Worm (Caenorhabditis elegans) whole organism, L4 larva: ENCODE measurements around the gene mig-39.

Experiments
- F44E2.7 ChIP-seq: fragments of 200-800 bp; sonication (Bioruptor generic); IDR thresholded peaks from 2 replicates; pipeline ENCODE4 v2.1.2; 2022; ENCODE audit warnings: missing genetic modification characterization, missing compliant biosample characterization
- F49E8.2 ChIP-seq: sonication (generic microtip); optimal IDR thresholded peaks from 2 replicates; lab custom pipeline; 2016; ENCODE audit warnings: missing compliant biosample characterization, mild to moderate bottlenecking, missing genetic modification characterization, borderline replicate concordance
- Y48G9A.11 ChIP-seq: fragments of 200-800 bp; sonication (Bioruptor generic); IDR thresholded peaks from 2 replicates; pipeline ENCODE4 v1.3.6; 2022; ENCODE audit warnings: missing genetic modification reagents, missing genetic modification characterization, missing compliant biosample characterization
- ama-1 ChIP-seq: fragments of 150-350 bp; optimal IDR thresholded peaks from 2 replicates; lab custom pipeline; 2014; ENCODE audit warnings: inconsistent platforms, mixed read lengths
- arid-1 ChIP-seq: fragments of 200-800 bp; sonication (Bioruptor generic); conservative IDR thresholded peaks from 2 replicates; pipeline ENCODE4 v1.3.6; 2022; ENCODE audit warnings: missing genetic modification reagents, missing genetic modification characterization, missing compliant biosample characterization
- ceh-20 ChIP-seq: fragments of 200-800 bp; sonication (Bioruptor generic); IDR thresholded peaks from 2 replicates; pipeline ENCODE4 v1.3.6; 2022; ENCODE audit warnings: missing genetic modification reagents, missing genetic modification characterization, missing compliant biosample characterization
- ceh-28 ChIP-seq: fragments of 150-350 bp; optimal IDR thresholded peaks from 2 replicates; lab custom pipeline; 2014; ENCODE audit warnings: missing biosample characterization, missing genetic modification reagents, missing genetic modification characterization
- ceh-32 ChIP-seq: sonication (generic microtip); optimal IDR thresholded peaks from 2 replicates; lab custom pipeline; 2016; ENCODE audit warnings: mild to moderate bottlenecking, missing genetic modification characterization, missing compliant biosample characterization; ENCODE audit not compliant: poor library complexity
- ceh-82 ChIP-seq: sonication (generic microtip); optimal IDR thresholded peaks from 2 replicates; lab custom pipeline; 2017; ENCODE audit warnings: missing biosample characterization, missing genetic modification characterization
- ctbp-1 ChIP-seq: fragments of 200-800 bp; sonication (Bioruptor generic); IDR thresholded peaks from 2 replicates; pipeline ENCODE4 v1.3.6; 2022; ENCODE audit warnings: missing genetic modification reagents, missing genetic modification characterization, missing compliant biosample characterization
- daf-12 ChIP-seq: fragments of 150-350 bp; optimal IDR thresholded peaks from 2 replicates; lab custom pipeline; 2014; ENCODE audit warnings: missing biosample characterization, missing genetic modification reagents, missing genetic modification characterization
- daf-16 ChIP-seq, 3 experiments: sonication (generic microtip); optimal IDR thresholded peaks; 2 replicates each; lab custom pipeline; 2016 to 2017; ENCODE audit warnings: missing genetic modification characterization in 3 of 3, missing genetic modification reagents in 3 of 3, mild to moderate bottlenecking in 2 of 3, missing compliant biosample characterization in 2 of 3, missing biosample characterization in 1 of 3, moderate library complexity in 1 of 3
- daf-8 ChIP-seq: fragments of 200-800 bp; sonication (Bioruptor generic); IDR thresholded peaks from 2 replicates; pipeline ENCODE4 v1.3.6; 2022; ENCODE audit warnings: missing genetic modification characterization, missing compliant biosample characterization
- dpl-1 ChIP-seq: fragments of 150-350 bp; optimal IDR thresholded peaks from 2 replicates; lab custom pipeline; 2014; ENCODE audit warnings: missing biosample characterization, missing genetic modification reagents, missing genetic modification characterization
- duxl-1 ChIP-seq: sonication (generic microtip); optimal IDR thresholded peaks from 2 replicates; lab custom pipeline; 2016; ENCODE audit warnings: mild to moderate bottlenecking, missing genetic modification characterization, moderate library complexity, missing compliant biosample characterization; ENCODE audit not compliant: poor library complexity
- fos-1 ChIP-seq: fragments of 150-350 bp; optimal IDR thresholded peaks from 2 replicates; lab custom pipeline; 2014; ENCODE audit warnings: missing biosample characterization, missing genetic modification characterization
- hlh-30 ChIP-seq: sonication (generic microtip); optimal IDR thresholded peaks from 2 replicates; lab custom pipeline; 2017; ENCODE audit warnings: antibody characterized with exemption, mild to moderate bottlenecking, missing genetic modification characterization, missing compliant biosample characterization; ENCODE audit not compliant: insufficient read depth
- lim-7 ChIP-seq: fragments of 200-800 bp; sonication (Bioruptor generic); IDR thresholded peaks from 2 replicates; pipeline ENCODE4 v1.3.6; 2022; ENCODE audit warnings: missing genetic modification characterization, missing compliant biosample characterization
- lin-1 ChIP-seq: fragments of 200-800 bp; sonication (Bioruptor generic); IDR thresholded peaks from 2 replicates; pipeline ENCODE4 v1.3.6; 2022; ENCODE audit warnings: missing genetic modification reagents, missing genetic modification characterization, missing compliant biosample characterization
- lin-15B ChIP-seq: fragments of 150-350 bp; sonication (generic microtip); optimal IDR thresholded peaks from 3 replicates; lab custom pipeline; 2014; ENCODE audit warnings: missing biosample characterization, missing genetic modification characterization
- lin-38 ChIP-seq: fragments of 200-800 bp; sonication (Bioruptor generic); IDR thresholded peaks from 2 replicates; pipeline ENCODE4 v1.3.6; 2022; ENCODE audit warnings: missing genetic modification reagents, missing genetic modification characterization, missing compliant biosample characterization
- lin-39 ChIP-seq: fragments of 150-350 bp; optimal IDR thresholded peaks from 2 replicates; lab custom pipeline; 2014; ENCODE audit warnings: missing biosample characterization, missing genetic modification reagents, missing genetic modification characterization
- lir-3 ChIP-seq: sonication (generic microtip); optimal IDR thresholded peaks from 2 replicates; lab custom pipeline; 2016; ENCODE audit warnings: mild to moderate bottlenecking, missing genetic modification characterization, missing compliant biosample characterization
- lsy-2 ChIP-seq, 2 experiments: fragments of 150-350 bp in 1 of 2; sonication (generic microtip) in 1 of 2; optimal IDR thresholded peaks; 2 replicates each; lab custom pipeline; 2014 to 2017; ENCODE audit warnings: missing biosample characterization in 2 of 2, missing genetic modification characterization in 2 of 2
- madf-9 ChIP-seq: fragments of 200-800 bp; sonication (Bioruptor generic); conservative IDR thresholded peaks from 2 replicates; pipeline ENCODE4 v1.3.6; 2022; ENCODE audit warnings: missing genetic modification reagents, missing genetic modification characterization, missing compliant biosample characterization
- mdt-29 ChIP-seq: fragments of 200-800 bp; sonication (Bioruptor generic); IDR thresholded peaks from 2 replicates; pipeline ENCODE4 v1.3.6; 2022; ENCODE audit warnings: missing genetic modification reagents, missing genetic modification characterization, missing compliant biosample characterization
- mes-2 ChIP-seq: sonication (generic microtip); optimal IDR thresholded peaks from 2 replicates; lab custom pipeline; 2016; ENCODE audit warnings: missing genotype, mild to moderate bottlenecking, missing genetic modification characterization, missing compliant biosample characterization; ENCODE audit not compliant: poor library complexity, severe bottlenecking
- nhr-10 ChIP-seq: fragments of 150-350 bp; optimal IDR thresholded peaks from 2 replicates; lab custom pipeline; 2014; ENCODE audit warnings: missing biosample characterization, missing genetic modification characterization
- nhr-102 ChIP-seq: sonication (generic microtip); optimal IDR thresholded peaks from 2 replicates; lab custom pipeline; 2016; ENCODE audit warnings: mild to moderate bottlenecking, missing genetic modification characterization, moderate library complexity, missing compliant biosample characterization
- nhr-111 ChIP-seq: fragments of 200-800 bp; sonication (Bioruptor generic); optimal IDR thresholded peaks from 2 replicates; lab custom pipeline; 2018; ENCODE audit warnings: mild to moderate bottlenecking, missing genetic modification characterization, missing compliant biosample characterization
- nhr-237 ChIP-seq: sonication (generic microtip); optimal IDR thresholded peaks from 2 replicates; lab custom pipeline; 2017; ENCODE audit warnings: missing biosample characterization, missing genetic modification characterization
- nhr-48 ChIP-seq: sonication (generic microtip); optimal IDR thresholded peaks from 2 replicates; lab custom pipeline; 2016; ENCODE audit warnings: mild to moderate bottlenecking, missing genetic modification characterization, missing compliant biosample characterization
- nhr-6 ChIP-seq: fragments of 150-350 bp; optimal IDR thresholded peaks from 2 replicates; lab custom pipeline; 2014; ENCODE audit warnings: missing biosample characterization, missing genetic modification characterization
- nhr-77 ChIP-seq: fragments of 150-350 bp; optimal IDR thresholded peaks from 2 replicates; lab custom pipeline; 2014; ENCODE audit warnings: missing biosample characterization, missing genetic modification characterization
- pha-4 ChIP-seq, 2 experiments: fragments of 150-350 bp in 1 of 2; fragments of 200-800 bp in 1 of 2; sonication (Bioruptor generic) in 1 of 2; IDR thresholded peaks in 1 of 2; optimal IDR thresholded peaks in 1 of 2; 2 replicates each; pipeline versions ENCODE4 v1.3.6 to Lab custom; 2014 to 2022; ENCODE audit warnings: missing genetic modification characterization in 2 of 2, missing genetic modification reagents in 2 of 2, missing biosample characterization in 1 of 2, missing compliant biosample characterization in 1 of 2
- php-3 ChIP-seq: fragments of 200-800 bp; sonication (Bioruptor generic); IDR thresholded peaks from 2 replicates; pipeline ENCODE4 v1.3.6; 2022; ENCODE audit warnings: missing genetic modification reagents, missing genetic modification characterization, missing compliant biosample characterization
- skn-1 ChIP-seq: fragments of 150-350 bp; optimal IDR thresholded peaks from 2 replicates; lab custom pipeline; 2014; ENCODE audit warnings: missing biosample characterization, missing genetic modification characterization
- snpc-1.2 ChIP-seq: fragments of 200-800 bp; sonication (Bioruptor generic); IDR thresholded peaks from 2 replicates; pipeline ENCODE4 v1.3.6; 2022; ENCODE audit warnings: missing genetic modification reagents, missing genetic modification characterization, missing compliant biosample characterization
- spr-1 ChIP-seq: sonication (generic microtip); optimal IDR thresholded peaks from 2 replicates; lab custom pipeline; 2016; ENCODE audit warnings: mild to moderate bottlenecking, missing genetic modification characterization, missing compliant biosample characterization
- unc-130 ChIP-seq: sonication (generic microtip); optimal IDR thresholded peaks from 2 replicates; lab custom pipeline; 2016; ENCODE audit warnings: missing genetic modification reagents, missing genetic modification characterization, missing compliant biosample characterization
- unc-39 ChIP-seq: sonication (generic microtip); optimal IDR thresholded peaks from 2 replicates; lab custom pipeline; 2017; ENCODE audit warnings: missing biosample characterization, missing genetic modification characterization
- vab-7 ChIP-seq: fragments of 200-800 bp; sonication (Bioruptor generic); IDR thresholded peaks from 2 replicates; pipeline ENCODE4 v1.3.6; 2022; ENCODE audit warnings: missing genetic modification reagents, missing genetic modification characterization, missing compliant biosample characterization
- zfp-2 ChIP-seq: sonication (generic microtip); optimal IDR thresholded peaks from 2 replicates; lab custom pipeline; 2016; ENCODE audit warnings: mild to moderate bottlenecking, missing genetic modification characterization, missing compliant biosample characterization
- zfp-3 ChIP-seq: fragments of 200-800 bp; sonication (Bioruptor generic); conservative IDR thresholded peaks from 2 replicates; pipeline ENCODE4 v1.3.6; 2022; ENCODE audit warnings: missing genetic modification reagents, missing genetic modification characterization, missing compliant biosample characterization
- zip-11 ChIP-seq: fragments of 200-800 bp; sonication (Bioruptor generic); IDR thresholded peaks from 2 replicates; pipeline ENCODE4 v1.3.6; 2022; ENCODE audit warnings: missing genetic modification characterization, missing compliant biosample characterization

mig-39 gene

ce11 chrIII:8449160-8449807 lies 17.6 kb upstream of the mig-39 start, which contains the start of gene mrpl-32 (continued):
- TF ChIP-seq zfp-3 (GFP tag; lab: Robert Waterston, UW) = 0 out of 2 replicates have a peak, but pooled peaks have one; percentile 23
- no peak for TF ChIP-seq unc-39 (tag; lab: Kevin White, UChicago)
- peak; percentile 30; the same call in 1 of the 2 replicates for TF ChIP-seq pha-4 (GFP tag; IDR thresholded peaks at IDR 0.05; lab: Robert Waterston, UW)
- peak; percentile 26 for TF ChIP-seq pha-4 (tag; optimal IDR thresholded peaks at IDR 0.05; lab: Kevin White, UChicago)
- TF ChIP-seq mdt-29 (GFP tag; lab: Robert Waterston, UW) = no peak
- peak; percentile 71; the same call in 1 of the 2 replicates for TF ChIP-seq lin-1 (GFP tag; lab: Robert Waterston, UW)
- no peak for TF ChIP-seq nhr-48
- no peak for TF ChIP-seq F44E2.7 (GFP tag; lab: Robert Waterston, UW)
- TF ChIP-seq lsy-2 (tag; optimal IDR thresholded peaks at IDR 0.05; lab: Kevin White, UChicago) = peak in 1 of 2 experiments; percentile 74
- no peak for TF ChIP-seq ceh-28
- TF ChIP-seq nhr-111 = peak; percentile 2
- peak; percentile 15 for TF ChIP-seq nhr-6 (tag; lab: Kevin White, UChicago)
- peak; percentile 33; the same call in 1 of the 2 replicates for TF ChIP-seq php-3
- no peak for TF ChIP-seq spr-1 (tag; lab: Kevin White, UChicago)
- peak; percentile 16 for TF ChIP-seq ama-1
- no peak for TF ChIP-seq lin-15B (tag; lab: Kevin White, UChicago)
- no peak for TF ChIP-seq daf-8
- TF ChIP-seq fos-1 (tag; lab: Kevin White, UChicago) = no peak
- TF ChIP-seq nhr-237 (tag; lab: Kevin White, UChicago) = no peak
- TF ChIP-seq lin-39 = no peak
- TF ChIP-seq zfp-2 (tag; lab: Kevin White, UChicago) = no peak
- peak; percentile 35 for TF ChIP-seq nhr-102 (tag; lab: Kevin White, UChicago)
- TF ChIP-seq arid-1 = peak; percentile 75
- peak; percentile 73 for TF ChIP-seq F49E8.2
- TF ChIP-seq daf-16 (GFP tag; optimal IDR thresholded peaks at IDR 0.05; lab: Kevin White, UChicago) = peak; percentile 10 to 41
- peak; percentile 11 for TF ChIP-seq daf-16 (tag; optimal IDR thresholded peaks at IDR 0.05; lab: Kevin White, UChicago)

ce11 chrIII:8450494-8450893 lies 16.3 kb upstream of the mig-39 start:
- TF ChIP-seq hlh-30 (peak; percentile 20), lim-7 (no peak), daf-16 (GFP tag; optimal IDR thresholded peaks at IDR 0.05; lab: Kevin White, UChicago) (no peak), daf-16 (tag; optimal IDR thresholded peaks at IDR 0.05; lab: Kevin White, UChicago) (peak; percentile 54), duxl-1 (tag; lab: Kevin White, UChicago) (peak; percentile 27), lin-38 (peak; percentile 42; the same call in 1 of the 2 replicates)
- TF ChIP-seq, all 104 proteins: peak for 4

- TF ChIP-seq ceh-32 (tag; lab: Kevin White, UChicago) (no peak), spr-1 (tag; lab: Kevin White, UChicago) (no peak), madf-9 (GFP tag; lab: Robert Waterston, UW) (no peak), snpc-1.2 (GFP tag; lab: Robert Waterston, UW) (no peak), ctbp-1 (GFP tag; lab: Robert Waterston, UW) (no peak), ceh-82 (tag; lab: Kevin White, UChicago) (no peak), Y48G9A.11 (GFP tag; lab: Robert Waterston, UW) (no peak), nhr-77 (tag; lab: Kevin White, UChicago) (no peak), mes-2 (tag; lab: Kevin White, UChicago) (no peak), unc-39 (tag; lab: Kevin White, UChicago) (no peak), nhr-10 (no peak), daf-12 (tag; lab: Kevin White, UChicago) (no peak), F49E8.2 (no peak), unc-130 (no peak), lir-3 (no peak), dpl-1 (GFP tag; lab: Kevin White, UChicago) (no peak), ceh-20 (no peak), zip-11 (GFP tag; lab: Robert Waterston, UW) (no peak), skn-1 (tag; lab: Kevin White, UChicago) (no peak), vab-7 (GFP tag; lab: Robert Waterston, UW) (no peak)
These were observed 15.7 kb upstream of the mig-39 start for ce11 chrIII:8451181-8451580.
